Worm (Caenorhabditis elegans): ENCODE results near the gene ptp-2.

ptp-2 gene

DNA sequence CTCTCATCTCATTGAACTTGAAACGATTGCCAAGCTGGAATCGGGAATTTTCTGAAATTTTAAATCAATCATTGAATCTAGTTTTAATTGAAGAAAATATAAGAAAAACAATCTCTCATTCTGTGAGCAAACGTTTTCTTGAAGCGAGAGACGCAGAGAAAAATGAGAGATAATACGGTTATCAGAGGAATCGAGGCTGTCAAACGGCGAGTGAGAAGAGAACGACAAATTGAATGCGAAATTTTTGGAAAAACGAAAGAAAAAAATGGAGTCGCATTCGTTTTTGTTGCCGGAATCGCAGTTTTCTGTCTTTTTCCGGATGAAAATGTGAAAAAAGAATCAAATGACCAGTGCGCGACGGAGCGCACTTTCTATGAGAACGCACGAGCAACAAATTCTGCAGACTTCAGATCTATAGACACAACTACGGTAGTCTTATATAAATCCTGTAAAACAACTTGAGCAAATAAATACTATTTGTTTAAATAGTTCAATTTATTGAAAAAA, 44.8 kb upstream of the ptp-2 start, which contains the start of gene tex-2 (continued):
- TF ChIP-seq F10E7.11 (tag; optimal IDR thresholded peaks at IDR 0.05) (no peak), ztf-22 (GFP tag; optimal IDR thresholded peaks at IDR 0.05) (no peak), hlh-26 (GFP tag; conservative IDR thresholded peaks at IDR 0.05) (no peak), snpc-1.3 (tag; optimal IDR thresholded peaks at IDR 0.05; ENCODE audit: insufficient read depth) (no peak), lin-54 (GFP tag; optimal IDR thresholded peaks at IDR 0.05) (peak; percentile 20), F52B5.7 (tag; optimal IDR thresholded peaks at IDR 0.05) (no peak), B0336.3 (GFP tag; IDR thresholded peaks at IDR 0.05) (no peak), bed-2 (GFP tag; IDR thresholded peaks at IDR 0.05) (no peak), B0035.1 (tag; optimal IDR thresholded peaks at IDR 0.05) (no peak), him-1 (tag; optimal IDR thresholded peaks at IDR 0.05) (no peak), lsy-27 (tag; optimal IDR thresholded peaks at IDR 0.05; ENCODE audit: borderline replicate concordance, insufficient read depth) (peak; percentile 14), rcor-1 (GFP tag; IDR thresholded peaks at IDR 0.05) (no peak), lin-26 (GFP tag; IDR thresholded peaks at IDR 0.05) (no peak), nhr-80 (tag; optimal IDR thresholded peaks at IDR 0.05) (peak; percentile 84), ceh-27 (GFP tag; optimal IDR thresholded peaks at IDR 0.05) (no peak), hmg-1.2 (GFP tag; IDR thresholded peaks at IDR 0.05) (peak; percentile 70; the same call in 1 of the 2 replicates), nhr-90 (tag; optimal IDR thresholded peaks at IDR 0.05) (no peak), zim-3 (tag; optimal IDR thresholded peaks at IDR 0.05) (no peak), ceh-100 (GFP tag; IDR thresholded peaks at IDR 0.05) (peak; percentile 94), pha-4 (tag; optimal IDR thresholded peaks at IDR 0.05) (no peak), ets-4 (GFP tag; optimal IDR thresholded peaks at IDR 0.05) (no peak), aptf-2 (GFP tag; conservative IDR thresholded peaks at IDR 0.05) (no peak), Y53G8AR.9 (GFP tag; conservative IDR thresholded peaks at IDR 0.05) (no peak), somi-1 (GFP tag; optimal IDR thresholded peaks at IDR 0.05) (no peak), Y56A3A.18 (GFP tag; IDR thresholded peaks at IDR 0.05) (no peak), pbrm-1 (GFP tag; IDR thresholded peaks at IDR 0.05) (peak; percentile 47; the same call in 1 of the 2 replicates), rec-8 (tag; optimal IDR thresholded peaks at IDR 0.05) (no peak), sdz-38 (tag; optimal IDR thresholded peaks at IDR 0.05) (no peak), F57A8.1 (GFP tag; optimal IDR thresholded peaks at IDR 0.05) (no peak), dpl-1 (GFP tag; optimal IDR thresholded peaks at IDR 0.05) (no peak), zfh-2 (GFP tag; conservative IDR thresholded peaks at IDR 0.05) (peak; percentile 33; the same call in 1 of the 2 replicates), C17E4.6 (GFP tag; IDR thresholded peaks at IDR 0.05) (no peak), ceh-40 (GFP tag; IDR thresholded peaks at IDR 0.05) (no peak), ztf-28 (GFP tag; IDR thresholded peaks at IDR 0.05) (no peak), tbp1 (GFP tag; optimal IDR thresholded peaks at IDR 0.05) (peak; percentile 11), dox-1 (GFP tag; IDR thresholded peaks at IDR 0.05) (peak; percentile 70), chd-7 (tag; optimal IDR thresholded peaks at IDR 0.05) (no peak), hlh-12 (tag; optimal IDR thresholded peaks at IDR 0.05) (no peak), gei-17 (GFP tag; optimal IDR thresholded peaks at IDR 0.05) (no peak), hsf-1 (GFP tag; IDR thresholded peaks at IDR 0.05) (no peak), nfya-1 (tag; optimal IDR thresholded peaks at IDR 0.05; ENCODE audit: borderline replicate concordance, insufficient read depth) (no peak), snpc-1.1 (tag; optimal IDR thresholded peaks at IDR 0.05; ENCODE audit: insufficient read depth) (no peak), T26A5.8 (tag; optimal IDR thresholded peaks at IDR 0.05) (no peak), F39B2.1 (GFP tag; IDR thresholded peaks at IDR 0.05) (no peak), bed-1 (GFP tag; IDR thresholded peaks at IDR 0.05) (no peak), unc-62 (GFP tag; optimal IDR thresholded peaks at IDR 0.05) (no peak), lsl-1 (GFP tag; optimal IDR thresholded peaks at IDR 0.05) (peak; percentile 15), K11D2.4 (GFP tag; IDR thresholded peaks at IDR 0.05) (no peak)

All from whole organism, young adult.